Worm (Caenorhabditis elegans) whole organism, young adult: ENCODE measurements around the gene lin-52.

Experiments used
- B0019.2 ChIP-seq: fragments of 200-800 bp; sonication (Bioruptor generic); conservative IDR thresholded peaks from 2 replicates; pipeline ENCODE4 v1.3.6; 2022; ENCODE audit warnings: missing genetic modification reagents, missing genetic modification characterization, missing compliant biosample characterization
- B0035.1 ChIP-seq: sonication (generic microtip); optimal IDR thresholded peaks from 2 replicates; lab custom pipeline; 2016; ENCODE audit warnings: missing genetic modification characterization, mild to moderate bottlenecking, missing compliant biosample characterization, missing genotype, missing genetic modification reagents
- F10E7.11 ChIP-seq: sonication (generic microtip); optimal IDR thresholded peaks from 2 replicates; lab custom pipeline; 2017; ENCODE audit warnings: mild to moderate bottlenecking, missing genetic modification characterization, moderate library complexity, missing compliant biosample characterization
- F23B12.7 ChIP-seq: sonication (generic microtip); optimal IDR thresholded peaks from 2 replicates; lab custom pipeline; 2017; ENCODE audit warnings: missing genetic modification characterization, mild to moderate bottlenecking, missing compliant biosample characterization, antibody characterized with exemption, moderate library complexity; ENCODE audit not compliant: insufficient read depth
- F52B5.7 ChIP-seq: sonication (generic microtip); optimal IDR thresholded peaks from 2 replicates; lab custom pipeline; 2016; ENCODE audit warnings: mild to moderate bottlenecking, missing genetic modification characterization, missing compliant biosample characterization
- F57C9.4 ChIP-seq: sonication (generic microtip); optimal IDR thresholded peaks from 2 replicates; lab custom pipeline; 2017; ENCODE audit warnings: mild to moderate bottlenecking, missing genetic modification characterization, missing compliant biosample characterization
- K11D2.4 ChIP-seq: fragments of 200-800 bp; sonication (Bioruptor generic); IDR thresholded peaks from 2 replicates; pipeline ENCODE4 v1.3.6; 2022; ENCODE audit warnings: missing genetic modification reagents, missing genetic modification characterization, missing compliant biosample characterization
- K12H6.12 ChIP-seq: fragments of 200-800 bp; sonication (Bioruptor generic); optimal IDR thresholded peaks from 2 replicates; lab custom pipeline; 2018; ENCODE audit warnings: mild to moderate bottlenecking, missing genetic modification characterization, missing compliant biosample characterization
- Y67H2A.10 ChIP-seq: fragments of 200-800 bp; sonication (Bioruptor generic); conservative IDR thresholded peaks from 2 replicates; pipeline ENCODE4 v1.3.6; 2022; ENCODE audit warnings: missing genetic modification reagents, missing genetic modification characterization, missing compliant biosample characterization
- Y95B8A.8 ChIP-seq: fragments of 200-800 bp; sonication (Bioruptor generic); IDR thresholded peaks from 2 replicates; pipeline ENCODE4 v1.3.6; 2022; ENCODE audit warnings: missing genetic modification reagents, missing genetic modification characterization, missing compliant biosample characterization
- ama-1 ChIP-seq, 3 experiments: fragments of 150-350 bp in 1 of 3; sonication (generic microtip) in 2 of 3; optimal IDR thresholded peaks; 2 replicates each; lab custom pipeline; 2014 to 2018; ENCODE audit warnings: missing biosample characterization in 2 of 3, missing genetic modification characterization in 2 of 3, missing genetic modification reagents in 2 of 3
- aptf-2 ChIP-seq: fragments of 200-800 bp; sonication (Bioruptor generic); conservative IDR thresholded peaks from 2 replicates; pipeline ENCODE4 v1.3.6; 2022; ENCODE audit warnings: missing genetic modification reagents, missing genetic modification characterization, missing compliant biosample characterization
- aptf-3 ChIP-seq: fragments of 200-800 bp; sonication (Bioruptor generic); IDR thresholded peaks from 2 replicates; pipeline ENCODE4 v1.3.6; 2022; ENCODE audit warnings: missing genetic modification characterization, missing compliant biosample characterization
- atf-7 ChIP-seq: sonication (generic microtip); optimal IDR thresholded peaks from 2 replicates; lab custom pipeline; 2017; ENCODE audit warnings: mild to moderate bottlenecking, missing genetic modification characterization, missing compliant biosample characterization
- attf-5 ChIP-seq: fragments of 200-800 bp; sonication (Bioruptor generic); optimal IDR thresholded peaks from 2 replicates; lab custom pipeline; 2018; ENCODE audit warnings: mild to moderate bottlenecking, missing genetic modification characterization, missing compliant biosample characterization
- attf-6 ChIP-seq: fragments of 200-800 bp; sonication (Bioruptor generic); IDR thresholded peaks from 2 replicates; pipeline ENCODE4 v1.3.6; 2022; ENCODE audit warnings: missing genetic modification reagents, missing genetic modification characterization, missing compliant biosample characterization
- ccch-3 ChIP-seq: fragments of 200-800 bp; sonication (Bioruptor generic); optimal IDR thresholded peaks from 2 replicates; lab custom pipeline; 2018; ENCODE audit warnings: mild to moderate bottlenecking, missing genetic modification characterization, missing compliant biosample characterization
- cebp-1 ChIP-seq, 2 experiments: fragments of 200-800 bp in 1 of 2; sonication (Bioruptor generic) in 1 of 2; sonication (generic microtip) in 1 of 2; IDR thresholded peaks in 1 of 2; optimal IDR thresholded peaks in 1 of 2; 2 replicates each; pipeline versions ENCODE4 v1.3.6 to Lab custom; 2017 to 2022; ENCODE audit warnings: missing compliant biosample characterization in 2 of 2, missing genetic modification characterization in 2 of 2, mild to moderate bottlenecking in 1 of 2, missing genetic modification reagents in 1 of 2, moderate library complexity in 1 of 2
- ceh-100 ChIP-seq: fragments of 200-800 bp; sonication (Bioruptor generic); IDR thresholded peaks from 2 replicates; pipeline ENCODE4 v1.3.6; 2022; ENCODE audit warnings: missing genetic modification reagents, missing genetic modification characterization, missing compliant biosample characterization
- ceh-40 ChIP-seq: fragments of 200-800 bp; sonication (Bioruptor generic); IDR thresholded peaks from 2 replicates; pipeline ENCODE4 v1.3.6; 2022; ENCODE audit warnings: missing genetic modification characterization, missing compliant biosample characterization
- ceh-79 ChIP-seq: sonication (generic microtip); optimal IDR thresholded peaks from 2 replicates; lab custom pipeline; 2017; ENCODE audit warnings: mild to moderate bottlenecking, missing genetic modification characterization, missing compliant biosample characterization
- chd-7 ChIP-seq: sonication (generic microtip); optimal IDR thresholded peaks from 2 replicates; lab custom pipeline; 2016; ENCODE audit warnings: mild to moderate bottlenecking, missing genetic modification characterization, moderate library complexity, missing compliant biosample characterization
- die-1 ChIP-seq: sonication (generic microtip); optimal IDR thresholded peaks from 2 replicates; lab custom pipeline; 2016; ENCODE audit warnings: missing genotype, mild to moderate bottlenecking, missing genetic modification characterization, missing compliant biosample characterization
- dox-1 ChIP-seq: fragments of 200-800 bp; sonication (Bioruptor generic); IDR thresholded peaks from 2 replicates; pipeline ENCODE4 v1.3.6; 2022; ENCODE audit warnings: missing genetic modification reagents, missing genetic modification characterization, missing compliant biosample characterization
- dpff-1 ChIP-seq: sonication (generic microtip); optimal IDR thresholded peaks from 2 replicates; lab custom pipeline; 2017; ENCODE audit warnings: mild to moderate bottlenecking, missing genetic modification characterization, missing compliant biosample characterization
- gei-17 ChIP-seq: fragments of 200-800 bp; sonication (Bioruptor generic); optimal IDR thresholded peaks from 2 replicates; lab custom pipeline; 2018; ENCODE audit warnings: mild to moderate bottlenecking, missing genetic modification characterization, missing compliant biosample characterization
- hlh-26 ChIP-seq: fragments of 200-800 bp; sonication (Bioruptor generic); conservative IDR thresholded peaks from 2 replicates; pipeline ENCODE4 v1.3.6; 2022; ENCODE audit warnings: missing genetic modification reagents, missing genetic modification characterization, missing compliant biosample characterization
- hmg-1.2 ChIP-seq: fragments of 200-800 bp; sonication (Bioruptor generic); IDR thresholded peaks from 2 replicates; pipeline ENCODE4 v1.3.6; 2022; ENCODE audit warnings: missing genetic modification reagents, missing genetic modification characterization, missing compliant biosample characterization
- hrde-1 ChIP-seq: sonication (generic microtip); optimal IDR thresholded peaks from 2 replicates; lab custom pipeline; 2016; ENCODE audit warnings: missing genetic modification characterization, mild to moderate bottlenecking, missing compliant biosample characterization, moderate library complexity, missing genotype, missing genetic modification reagents, borderline replicate concordance
- let-526 ChIP-seq: fragments of 200-800 bp; sonication (Bioruptor generic); IDR thresholded peaks from 2 replicates; pipeline ENCODE4 v1.3.6; 2022; ENCODE audit warnings: missing genetic modification reagents, missing genetic modification characterization, missing compliant biosample characterization
- let-607 ChIP-seq, 2 experiments: fragments of 200-800 bp in 1 of 2; sonication (Bioruptor generic) in 1 of 2; sonication (generic microtip) in 1 of 2; optimal IDR thresholded peaks; 2 replicates each; lab custom pipeline; 2016 to 2018; ENCODE audit warnings: mild to moderate bottlenecking in 2 of 2, missing compliant biosample characterization in 2 of 2, missing genetic modification characterization in 2 of 2, moderate library complexity in 2 of 2, missing genotype in 1 of 2
- lin-35 ChIP-seq, 3 experiments: fragments of 150-350 bp in 2 of 3; sonication (generic microtip) in 1 of 3; optimal IDR thresholded peaks; 2 replicates each; lab custom pipeline; 2014 to 2018; ENCODE audit warnings: missing biosample characterization in 3 of 3, missing genetic modification characterization in 3 of 3, missing genetic modification reagents in 3 of 3
- lsy-27 ChIP-seq: sonication (generic microtip); optimal IDR thresholded peaks from 2 replicates; lab custom pipeline; 2017; ENCODE audit warnings: missing genetic modification characterization, mild to moderate bottlenecking, missing compliant biosample characterization, antibody characterized with exemption, missing genotype, borderline replicate concordance; ENCODE audit not compliant: insufficient read depth
- madf-10 ChIP-seq: sonication (generic microtip); optimal IDR thresholded peaks from 2 replicates; lab custom pipeline; 2016; ENCODE audit warnings: mild to moderate bottlenecking, missing genetic modification characterization, missing compliant biosample characterization
- madf-8 ChIP-seq: fragments of 200-800 bp; sonication (Bioruptor generic); conservative IDR thresholded peaks from 2 replicates; pipeline ENCODE4 v1.3.6; 2022; ENCODE audit warnings: missing genetic modification reagents, missing genetic modification characterization, missing compliant biosample characterization
- mxl-1 ChIP-seq: sonication (generic microtip); optimal IDR thresholded peaks from 2 replicates; lab custom pipeline; 2016; ENCODE audit warnings: missing genetic modification characterization, missing compliant biosample characterization
- nfya-1 ChIP-seq: sonication (generic microtip); optimal IDR thresholded peaks from 2 replicates; lab custom pipeline; 2017; ENCODE audit warnings: antibody characterized with exemption, missing compliant biosample characterization, missing genetic modification characterization, borderline replicate concordance; ENCODE audit not compliant: insufficient read depth
- nfyb-1 ChIP-seq: fragments of 200-800 bp; sonication (Bioruptor generic); IDR thresholded peaks from 2 replicates; pipeline ENCODE4 v1.3.6; 2022; ENCODE audit warnings: missing genetic modification reagents, missing genetic modification characterization, missing compliant biosample characterization
- nhr-179 ChIP-seq: sonication (generic microtip); optimal IDR thresholded peaks from 2 replicates; lab custom pipeline; 2016; ENCODE audit warnings: mild to moderate bottlenecking, missing genetic modification characterization, missing compliant biosample characterization
- pbrm-1 ChIP-seq: fragments of 200-800 bp; sonication (Bioruptor generic); IDR thresholded peaks from 2 replicates; pipeline ENCODE4 v1.3.6; 2022; ENCODE audit warnings: missing genetic modification reagents, missing genetic modification characterization, missing compliant biosample characterization
- snpc-1.3 ChIP-seq: sonication (generic microtip); optimal IDR thresholded peaks from 2 replicates; lab custom pipeline; 2017; ENCODE audit warnings: missing genetic modification characterization, mild to moderate bottlenecking, missing compliant biosample characterization, antibody characterized with exemption, moderate library complexity, missing genotype, missing genetic modification reagents; ENCODE audit not compliant: insufficient read depth
- snpc-3.4 ChIP-seq: sonication (generic microtip); optimal IDR thresholded peaks from 2 replicates; lab custom pipeline; 2017; ENCODE audit warnings: missing genetic modification characterization, mild to moderate bottlenecking, missing compliant biosample characterization, antibody characterized with exemption, moderate library complexity, missing genotype, missing genetic modification reagents
- tlf-1 ChIP-seq: fragments of 200-800 bp; sonication (Bioruptor generic); optimal IDR thresholded peaks from 2 replicates; lab custom pipeline; 2018; ENCODE audit warnings: mild to moderate bottlenecking, missing genetic modification characterization, missing compliant biosample characterization
- zim-3 ChIP-seq: sonication (generic microtip); optimal IDR thresholded peaks from 2 replicates; lab custom pipeline; 2017; ENCODE audit warnings: mild to moderate bottlenecking, missing genetic modification characterization, moderate library complexity, missing compliant biosample characterization
- ztf-26 ChIP-seq: sonication (generic microtip); optimal IDR thresholded peaks from 2 replicates; lab custom pipeline; 2017; ENCODE audit warnings: missing genetic modification characterization, missing compliant biosample characterization

The lin-52 gene

DNA sequence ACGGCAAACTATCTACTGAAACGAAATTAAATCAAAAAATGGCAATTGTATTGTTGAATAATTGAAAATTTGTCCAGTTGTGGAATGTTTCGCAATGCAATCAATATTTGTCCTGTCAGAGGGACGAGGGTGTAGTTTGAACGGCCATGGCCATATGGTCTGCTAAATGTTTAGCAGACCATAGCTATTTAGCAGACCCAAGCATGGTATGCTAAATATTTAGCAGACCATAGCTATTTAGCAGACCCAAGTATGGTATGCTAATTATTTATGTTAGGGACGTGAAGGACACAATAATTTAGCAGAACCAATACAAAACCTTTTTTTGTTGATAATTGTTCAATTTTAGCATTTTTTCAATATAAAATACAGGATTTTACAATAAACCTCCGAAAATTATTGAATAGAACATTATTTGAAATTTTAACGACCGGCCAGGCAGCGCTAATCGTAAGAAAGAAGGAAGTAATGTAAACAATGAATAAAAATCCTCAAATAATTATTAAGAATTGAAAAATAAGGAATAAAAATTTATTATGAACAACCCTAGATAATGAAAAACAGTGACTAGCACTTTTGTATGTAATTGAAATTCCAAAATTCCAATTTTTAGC is 19.4 kb downstream of the lin-52 start, which contains the start of gene riok-3 (continued):
- TF ChIP-seq hlh-26 (GFP tag; lab: Robert Waterston, UW) (no peak), aptf-2 (GFP tag; lab: Robert Waterston, UW) (no peak), attf-5 (GFP tag; lab: Kevin White, UChicago) (no peak), attf-6 (no peak), aptf-3 (GFP tag; lab: Robert Waterston, UW) (no peak), dpff-1 (tag; lab: Kevin White, UChicago) (peak; percentile 36), dox-1 (GFP tag; lab: Robert Waterston, UW) (peak; percentile 33; the same call in 1 of the 2 replicates), K11D2.4 (GFP tag; lab: Robert Waterston, UW) (peak; percentile 38; the same call in 1 of the 2 replicates), cebp-1 (GFP tag; IDR thresholded peaks at IDR 0.05; lab: Robert Waterston, UW) (peak; percentile 74; the same call in 1 of the 2 replicates), cebp-1 (tag; optimal IDR thresholded peaks at IDR 0.05; lab: Kevin White, UChicago) (peak; percentile 94), hrde-1 (tag; lab: Kevin White, UChicago) (no peak), chd-7 (tag; lab: Kevin White, UChicago) (no peak), B0019.2 (GFP tag; lab: Robert Waterston, UW) (no peak), zim-3 (peak; percentile 67), tlf-1 (GFP tag; lab: Kevin White, UChicago) (peak; percentile 1), ceh-40 (GFP tag; lab: Robert Waterston, UW) (no peak), atf-7 (no peak), ztf-26 (tag; lab: Kevin White, UChicago) (peak; percentile 36), ceh-100 (GFP tag; lab: Robert Waterston, UW) (no peak; the same call in 1 of the 2 replicates), F23B12.7 (peak; percentile 21), let-526 (GFP tag; lab: Robert Waterston, UW) (no peak), pbrm-1 (GFP tag; lab: Robert Waterston, UW) (peak; percentile 49; the same call in 1 of the 2 replicates), nhr-179 (tag; lab: Kevin White, UChicago) (no peak), K12H6.12 (no peak), nfyb-1 (GFP tag; lab: Robert Waterston, UW) (peak; percentile 72), snpc-1.3 (tag; lab: Kevin White, UChicago) (no peak), lsy-27 (no peak), B0035.1 (no peak), madf-8 (GFP tag; lab: Robert Waterston, UW) (no peak), lin-35 (GFP tag; optimal IDR thresholded peaks at IDR 0.05; lab: Kevin White, UChicago) (no peak), ccch-3 (GFP tag; lab: Kevin White, UChicago) (no peak), F52B5.7 (tag; lab: Kevin White, UChicago) (no peak), snpc-3.4 (tag; lab: Kevin White, UChicago) (no peak), F57C9.4 (tag; lab: Kevin White, UChicago) (peak; percentile 41), Y67H2A.10 (no peak), hmg-1.2 (GFP tag; lab: Robert Waterston, UW) (no peak), F10E7.11 (no peak), ama-1 (optimal IDR thresholded peaks at IDR 0.05; lab: Kevin White, UChicago) (no peak), ama-1 (GFP tag; optimal IDR thresholded peaks at IDR 0.05; lab: Kevin White, UChicago) (no peak), Y95B8A.8 (GFP tag; lab: Robert Waterston, UW) (peak; percentile 40; the same call in 1 of the 2 replicates), let-607 (tag; optimal IDR thresholded peaks at IDR 0.05; lab: Kevin White, UChicago) (peak in 1 of 2 experiments; percentile 2), mxl-1 (tag; lab: Kevin White, UChicago) (no peak), madf-10 (tag; lab: Kevin White, UChicago) (no peak), die-1 (no peak), gei-17 (GFP tag; lab: Kevin White, UChicago) (no peak), ceh-79 (no peak), nfya-1 (tag; lab: Kevin White, UChicago) (no peak)
